Worm (Caenorhabditis elegans) whole organism, early embryonic: ENCODE results near the gene str-146.
A peak's percentile ranks its signal among the peaks of the same experiment; 100 is the strongest.

ENCODE experiments used
- B0310.2 ChIP-seq: sonication (generic microtip); optimal IDR thresholded peaks from 2 replicates; lab custom pipeline; 2016; ENCODE audit warnings: mild to moderate bottlenecking, missing genetic modification characterization, missing compliant biosample characterization
- F13C5.2 ChIP-seq: sonication (generic microtip); optimal IDR thresholded peaks from 2 replicates; lab custom pipeline; 2017; ENCODE audit warnings: mild to moderate bottlenecking, missing genetic modification characterization, inconsistent platforms, missing compliant biosample characterization
- aly-1 ChIP-seq: sonication (generic microtip); optimal IDR thresholded peaks from 2 replicates; lab custom pipeline; 2016; ENCODE audit warnings: missing genetic modification characterization, missing compliant biosample characterization
- ama-1 ChIP-seq: fragments of 150-350 bp; optimal IDR thresholded peaks from 2 replicates; lab custom pipeline; 2014
- ceh-13 ChIP-seq: fragments of 200-800 bp; sonication (Bioruptor generic); optimal IDR thresholded peaks from 2 replicates; lab custom pipeline; 2018; ENCODE audit warnings: mild to moderate bottlenecking, missing genetic modification characterization, missing compliant biosample characterization
- ceh-36 ChIP-seq: sonication (generic microtip); optimal IDR thresholded peaks from 2 replicates; lab custom pipeline; 2016; ENCODE audit warnings: missing genetic modification characterization, inconsistent platforms, missing compliant biosample characterization
- ets-7 ChIP-seq: sonication (generic microtip); optimal IDR thresholded peaks from 2 replicates; lab custom pipeline; 2016; ENCODE audit warnings: missing genotype, missing genetic modification characterization, missing compliant biosample characterization
- flt-1 ChIP-seq: fragments of 200-800 bp; sonication (Bioruptor generic); IDR thresholded peaks from 2 replicates; pipeline ENCODE4 v1.3.6; 2022; ENCODE audit warnings: missing genetic modification characterization, missing compliant biosample characterization
- hmbx-1 ChIP-seq: sonication (generic microtip); optimal IDR thresholded peaks from 2 replicates; lab custom pipeline; 2016; ENCODE audit warnings: mild to moderate bottlenecking, missing genetic modification characterization, missing compliant biosample characterization
- hmg-4 ChIP-seq: fragments of 200-800 bp; sonication (Bioruptor generic); optimal IDR thresholded peaks from 2 replicates; lab custom pipeline; 2018; ENCODE audit warnings: mild to moderate bottlenecking, missing genetic modification characterization, missing compliant biosample characterization
- hnd-1 ChIP-seq: sonication (generic microtip); optimal IDR thresholded peaks from 2 replicates; lab custom pipeline; 2016; ENCODE audit warnings: missing genetic modification characterization, missing compliant biosample characterization
- pes-1 ChIP-seq: fragments of 200-800 bp; sonication (Bioruptor generic); IDR thresholded peaks from 2 replicates; pipeline ENCODE4 v1.3.6; 2022; ENCODE audit warnings: missing genetic modification reagents, missing genetic modification characterization, missing compliant biosample characterization
- scrt-1 ChIP-seq: fragments of 200-800 bp; sonication (Bioruptor generic); IDR thresholded peaks from 2 replicates; pipeline ENCODE4 v1.3.6; 2022; ENCODE audit warnings: missing genetic modification characterization, missing compliant biosample characterization
- sea-1 ChIP-seq: fragments of 200-800 bp; sonication (Bioruptor generic); conservative IDR thresholded peaks from 2 replicates; pipeline ENCODE4 v1.3.6; 2022; ENCODE audit warnings: missing genetic modification characterization, missing compliant biosample characterization
- tbx-11 ChIP-seq: fragments of 200-800 bp; sonication (Bioruptor generic); IDR thresholded peaks from 2 replicates; pipeline ENCODE4 v1.3.6; 2022; ENCODE audit warnings: missing genetic modification characterization, missing compliant biosample characterization
- tbx-37 ChIP-seq: fragments of 200-800 bp; sonication (Bioruptor generic); conservative IDR thresholded peaks from 2 replicates; pipeline ENCODE4 v1.3.6; 2022; ENCODE audit warnings: missing genetic modification reagents, missing genetic modification characterization, missing compliant biosample characterization
- tra-4 ChIP-seq: sonication (generic microtip); optimal IDR thresholded peaks from 2 replicates; lab custom pipeline; 2017; ENCODE audit warnings: missing genetic modification characterization, missing compliant biosample characterization

Gene str-146

DNA sequence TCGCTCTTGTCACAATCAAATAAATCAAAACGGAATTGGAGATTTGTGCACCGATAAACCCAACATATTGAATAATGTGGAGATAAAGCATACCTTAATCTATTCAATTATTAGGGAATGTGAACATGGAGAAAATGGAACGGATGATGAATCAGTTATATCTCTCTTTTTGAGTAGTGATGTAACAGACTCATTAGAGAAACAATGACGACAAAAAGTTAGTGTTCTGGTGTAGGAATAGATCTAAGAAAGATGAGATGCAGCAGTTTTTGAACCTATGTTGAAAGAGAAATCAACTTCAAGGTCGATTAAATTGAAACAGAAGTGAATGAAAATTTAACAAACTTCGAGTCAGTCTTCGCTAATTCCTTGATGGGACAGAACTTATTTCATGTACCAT is at the start of gene str-146:
Gene str-146 (minus strand): TSS at position 101 of the 400 bp plus-strand sequence.
- TF ChIP-seq F13C5.2 (tag; lab: Kevin White, UChicago) (no peak), hmbx-1 (no peak), aly-1 (no peak), ets-7 (tag; lab: Kevin White, UChicago) (no peak), ama-1 (no peak), pes-1 (GFP tag; lab: Robert Waterston, UW) (no peak), ceh-36 (tag; lab: Kevin White, UChicago) (no peak), tra-4 (tag; lab: Kevin White, UChicago) (no peak), hmg-4 (no peak), ceh-13 (GFP tag; lab: Kevin White, UChicago) (no peak), B0310.2 (tag; lab: Kevin White, UChicago) (no peak), flt-1 (no peak), hnd-1 (tag; lab: Kevin White, UChicago) (no peak), sea-1 (no peak), tbx-11 (GFP tag; lab: Robert Waterston, UW) (no peak), tbx-37 (no peak), scrt-1 (GFP tag; lab: Robert Waterston, UW) (no peak)

DNA sequence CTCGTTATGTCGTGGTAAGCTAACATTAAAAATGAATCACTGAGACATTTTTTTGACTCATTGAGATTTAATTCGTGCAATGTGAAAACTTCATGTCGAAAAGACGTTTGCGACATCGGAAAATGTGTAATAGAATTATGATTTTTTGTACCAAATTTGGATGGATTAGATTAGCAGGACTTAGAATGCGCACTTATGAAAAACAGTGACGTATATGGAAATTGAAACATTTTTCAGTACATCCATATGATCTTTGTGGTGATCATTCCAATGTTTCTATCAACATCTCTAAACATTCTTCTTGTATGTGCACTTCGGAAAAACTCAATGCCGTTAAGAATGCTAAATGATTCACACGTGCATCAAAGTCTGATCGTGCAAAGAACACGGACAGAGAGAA is 49.2 kb upstream of the str-146 start:
- TF ChIP-seq sea-1 (no peak), tra-4 (tag; lab: Kevin White, UChicago) (no peak), ceh-36 (tag; lab: Kevin White, UChicago) (no peak), hmbx-1 (no peak), tbx-37 (no peak), flt-1 (no peak), hmg-4 (no peak), pes-1 (GFP tag; lab: Robert Waterston, UW) (no peak), aly-1 (no peak), hnd-1 (tag; lab: Kevin White, UChicago) (no peak), scrt-1 (GFP tag; lab: Robert Waterston, UW) (no peak), ceh-13 (GFP tag; lab: Kevin White, UChicago) (no peak), B0310.2 (tag; lab: Kevin White, UChicago) (no peak)

DNA sequence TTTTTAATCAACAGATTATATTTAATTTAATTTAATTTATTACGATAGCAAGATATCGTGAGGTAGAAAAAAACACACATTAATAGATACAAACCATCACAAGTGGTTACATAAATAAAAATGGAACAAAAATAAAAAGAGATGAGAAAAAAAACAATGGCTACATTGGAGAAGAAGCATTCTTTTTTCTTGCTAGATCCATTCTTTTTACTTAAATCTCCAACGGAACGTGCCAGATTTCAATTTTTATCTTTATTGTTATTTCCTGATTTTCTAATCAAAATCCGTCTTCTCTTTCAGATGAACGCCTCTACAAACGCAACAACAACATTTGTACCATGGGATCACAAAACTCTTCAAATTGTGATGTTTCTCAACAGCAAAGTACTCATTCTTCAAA is 48.3 kb upstream of the str-146 start, which contains the start of gene D1014.2:
Gene D1014.2 (plus strand): TSS at position 301 of the 400 bp plus-strand sequence.
- TF ChIP-seq flt-1: no peak
- TF ChIP-seq ceh-36 (tag; lab: Kevin White, UChicago): no peak
- no peak for TF ChIP-seq tbx-37
- TF ChIP-seq aly-1: no peak
- no peak for TF ChIP-seq sea-1
- no peak for TF ChIP-seq tra-4 (tag; lab: Kevin White, UChicago)
- TF ChIP-seq ceh-13 (GFP tag; lab: Kevin White, UChicago): no peak
- no peak for TF ChIP-seq scrt-1 (GFP tag; lab: Robert Waterston, UW)
- no peak for TF ChIP-seq tbx-11 (GFP tag; lab: Robert Waterston, UW)
- TF ChIP-seq hnd-1 (tag; lab: Kevin White, UChicago): no peak
- no peak for TF ChIP-seq F13C5.2 (tag; lab: Kevin White, UChicago)
- no peak for TF ChIP-seq hmg-4

DNA sequence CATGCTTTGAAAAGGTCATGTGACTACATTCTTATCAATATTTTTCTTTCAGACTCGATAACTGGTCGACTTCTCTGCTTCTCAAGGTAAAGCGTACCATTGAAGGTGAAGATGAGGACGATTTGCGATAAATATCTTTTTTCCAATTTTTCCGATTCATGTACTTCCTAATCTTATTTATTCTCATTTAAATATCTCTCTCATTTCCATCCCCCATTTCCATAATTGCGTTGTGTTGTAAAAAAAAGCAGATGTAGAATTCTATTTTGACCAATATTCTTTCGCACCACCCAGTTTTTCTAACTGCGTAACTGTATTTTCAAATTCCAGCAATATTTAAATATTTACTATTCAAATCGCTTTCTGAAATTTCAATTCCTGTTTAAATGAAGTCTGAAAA is 37.6 kb upstream of the str-146 start, which contains the start of gene D1014.4:
Gene D1014.4 (plus strand): TSS at position 301 of the 400 bp plus-strand sequence.
- TF ChIP-seq F13C5.2 (tag; lab: Kevin White, UChicago): no peak
- TF ChIP-seq hmg-4: no peak
- TF ChIP-seq hnd-1 (tag; lab: Kevin White, UChicago): no peak
- no peak for TF ChIP-seq tbx-37
- TF ChIP-seq sea-1: no peak
- no peak for TF ChIP-seq B0310.2 (tag; lab: Kevin White, UChicago)
- TF ChIP-seq ets-7 (tag; lab: Kevin White, UChicago): no peak
- TF ChIP-seq ama-1: no peak
- TF ChIP-seq tbx-11 (GFP tag; lab: Robert Waterston, UW): no peak
- TF ChIP-seq pes-1 (GFP tag; lab: Robert Waterston, UW): no peak
- TF ChIP-seq ceh-13 (GFP tag; lab: Kevin White, UChicago): no peak
- no peak for TF ChIP-seq tra-4 (tag; lab: Kevin White, UChicago)
- no peak for TF ChIP-seq scrt-1 (GFP tag; lab: Robert Waterston, UW)

DNA sequence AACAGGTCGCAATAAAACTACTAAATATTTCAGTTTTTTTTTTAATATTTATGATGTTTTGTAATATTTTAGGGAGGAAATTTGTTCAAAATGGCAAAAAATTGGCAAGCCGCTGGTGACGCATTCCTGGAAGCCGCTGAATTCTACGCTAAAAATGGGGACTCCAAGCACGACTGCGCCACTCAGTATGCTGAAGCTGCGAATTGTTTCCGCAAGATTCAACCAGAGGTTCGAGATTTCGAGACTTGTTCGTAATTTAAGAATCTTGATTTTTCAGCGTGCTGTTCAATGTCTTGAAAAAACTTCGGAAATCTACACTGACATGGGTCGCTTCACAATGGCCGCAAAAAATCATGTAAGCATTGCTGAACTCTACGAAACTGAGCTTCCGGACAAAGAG is 36.4 kb upstream of the str-146 start:
- TF ChIP-seq hmbx-1 (no peak), pes-1 (GFP tag; lab: Robert Waterston, UW) (no peak), ceh-36 (tag; lab: Kevin White, UChicago) (no peak), tbx-37 (no peak), scrt-1 (GFP tag; lab: Robert Waterston, UW) (no peak)

DNA sequence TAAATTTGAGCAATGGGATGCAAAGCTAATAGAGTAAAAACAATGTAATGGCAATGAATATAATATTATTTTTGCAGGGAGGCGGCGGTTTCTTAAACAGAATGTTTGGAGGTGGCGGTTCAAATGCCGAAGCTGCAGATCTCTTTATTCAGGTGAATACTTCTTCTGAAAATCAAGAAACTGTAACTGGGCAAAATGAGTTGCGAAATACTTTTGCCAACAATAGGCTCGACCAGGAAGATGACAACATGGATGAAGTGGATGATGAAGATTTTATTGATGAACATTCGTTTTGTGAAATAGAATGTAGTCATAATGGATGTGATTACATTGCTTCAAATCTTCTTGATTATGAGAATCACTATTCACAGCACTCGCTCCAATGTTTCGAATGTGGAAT is 35.5 kb upstream of the str-146 start:
- TF ChIP-seq hmg-4 (no peak), hmbx-1 (no peak), F13C5.2 (tag; lab: Kevin White, UChicago) (no peak), ceh-36 (tag; lab: Kevin White, UChicago) (no peak), aly-1 (no peak), tbx-37 (no peak)

DNA sequence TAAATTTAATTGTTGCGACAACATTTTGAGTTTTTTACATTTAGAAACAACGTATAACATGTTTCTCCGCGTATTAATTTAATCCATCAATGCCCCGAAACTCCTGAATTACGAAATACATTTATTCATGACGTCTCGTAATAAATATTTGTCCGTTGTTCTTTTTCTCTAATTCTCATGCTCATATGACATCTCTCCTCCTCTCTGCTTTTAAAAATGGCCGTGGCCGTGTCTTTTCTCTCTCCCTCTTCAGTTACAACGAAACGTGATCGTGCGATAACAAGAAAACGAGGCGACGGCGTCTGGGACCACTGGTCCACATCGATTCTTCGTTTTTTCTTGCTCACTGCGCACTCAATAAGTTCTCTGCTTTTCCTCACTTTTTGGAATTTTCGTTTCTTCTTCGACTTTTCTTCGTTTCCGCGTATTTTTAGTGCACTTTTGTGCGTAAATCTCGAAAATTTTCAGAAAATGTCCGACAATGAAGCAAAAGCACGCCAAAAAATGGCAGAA is 34.9 kb upstream of the str-146 start, which contains the start of gene snap-1:
Gene snap-1 (plus strand): TSS at position 463 of the 513 bp plus-strand sequence.
- TF ChIP-seq hmg-4 (no peak), hmbx-1 (no peak), scrt-1 (GFP tag; lab: Robert Waterston, UW) (no peak), ceh-13 (GFP tag; lab: Kevin White, UChicago) (no peak), pes-1 (GFP tag; lab: Robert Waterston, UW) (no peak), ceh-36 (tag; lab: Kevin White, UChicago) (no peak), tbx-11 (GFP tag; lab: Robert Waterston, UW) (no peak), ama-1 (no peak), tra-4 (tag; lab: Kevin White, UChicago) (no peak), ets-7 (tag; lab: Kevin White, UChicago) (no peak), aly-1 (no peak)

DNA sequence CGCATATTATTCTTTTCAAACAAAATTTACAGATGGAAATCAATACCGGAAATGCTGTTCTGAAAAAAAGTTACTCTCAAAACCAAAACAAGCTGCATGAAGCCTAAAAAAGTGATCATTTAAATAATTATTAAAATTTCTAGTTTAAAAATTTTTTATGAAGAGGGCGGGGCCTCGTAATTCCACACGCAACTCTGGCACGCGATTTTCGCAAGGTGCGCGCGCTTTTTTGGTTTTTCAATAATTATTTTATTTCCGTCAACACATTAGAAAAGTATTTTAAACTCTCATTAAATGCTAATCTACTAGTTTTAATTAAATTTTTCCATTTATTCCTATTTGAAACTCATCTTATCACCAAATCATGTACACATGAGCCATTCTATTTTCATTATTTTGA is 34.4 kb upstream of the str-146 start:
- no peak for TF ChIP-seq aly-1
- 0 out of 2 replicates have a peak, but pooled peaks have one; percentile 35 for TF ChIP-seq tbx-11 (GFP tag; lab: Robert Waterston, UW)
